Worm (Caenorhabditis elegans): ENCODE measurements around the gene sid-2.

The sid-2 gene

ce11 chrIII:13678761-13679495 lies at the start of gene sid-2:
TSS of gene sid-2 (plus strand) at chrIII:13679445.
- TF ChIP-seq ceh-39 (tag; optimal IDR thresholded peaks at IDR 0.05) (no peak), unc-120 (tag; optimal IDR thresholded peaks at IDR 0.05; ENCODE audit: poor library complexity, severe bottlenecking) (no peak), sem-2 (GFP tag; optimal IDR thresholded peaks at IDR 0.05) (no peak), mls-2 (tag; optimal IDR thresholded peaks at IDR 0.05) (no peak), nhr-12 (tag; optimal IDR thresholded peaks at IDR 0.05) (no peak), nhr-237 (tag; optimal IDR thresholded peaks at IDR 0.05) (no peak), elt-3 (tag; optimal IDR thresholded peaks at IDR 0.05) (no peak)

DNA sequence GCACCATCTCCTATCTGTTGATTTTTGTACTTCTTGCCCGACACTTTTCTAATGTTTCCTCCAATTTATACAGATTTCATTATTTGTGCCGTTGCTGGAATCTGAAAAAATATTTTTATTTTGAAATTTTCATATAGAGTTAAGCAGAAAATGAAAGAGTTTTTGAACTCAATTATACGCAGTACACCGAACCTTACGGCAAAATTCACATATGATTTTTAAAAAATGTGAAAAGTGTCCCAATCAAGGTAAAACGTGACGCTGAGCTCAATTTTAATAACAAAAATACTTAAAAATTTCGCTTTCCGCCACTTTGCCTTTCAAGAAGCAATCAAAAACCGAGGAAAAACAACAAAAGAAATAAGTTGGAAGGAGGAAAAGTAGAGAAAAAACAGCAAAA lies 48.5 kb upstream of the sid-2 start, which contains the start of gene arrd-17:
TSS of gene arrd-17 (minus strand) at position 101 of the 400 bp plus-strand sequence.
- TF ChIP-seq blmp-1 (tag; optimal IDR thresholded peaks at IDR 0.05) (no peak), elt-1 (tag; optimal IDR thresholded peaks at IDR 0.05; ENCODE audit: borderline replicate concordance, insufficient read depth) (no peak), zip-8 (tag; optimal IDR thresholded peaks at IDR 0.05) (no peak), ceh-83 (GFP tag; optimal IDR thresholded peaks at IDR 0.05) (no peak), lsy-2 (tag; optimal IDR thresholded peaks at IDR 0.05) (no peak), ces-1 (GFP tag; optimal IDR thresholded peaks at IDR 0.05) (no peak), mab-5 (tag; optimal IDR thresholded peaks at IDR 0.05) (no peak), mls-2 (tag; optimal IDR thresholded peaks at IDR 0.05) (no peak), cnd-1 (tag; optimal IDR thresholded peaks at IDR 0.05) (no peak), nhr-76 (tag; optimal IDR thresholded peaks at IDR 0.05) (no peak), elt-3 (tag; optimal IDR thresholded peaks at IDR 0.05) (no peak), ceh-43 (GFP tag; optimal IDR thresholded peaks at IDR 0.05) (no peak), nhr-237 (tag; optimal IDR thresholded peaks at IDR 0.05) (no peak), drap-1 (GFP tag; optimal IDR thresholded peaks at IDR 0.05) (no peak), unc-39 (tag; optimal IDR thresholded peaks at IDR 0.05) (no peak), nhr-12 (tag; optimal IDR thresholded peaks at IDR 0.05) (no peak), unc-120 (tag; optimal IDR thresholded peaks at IDR 0.05; ENCODE audit: poor library complexity, severe bottlenecking) (no peak), sptf-1 (tag; optimal IDR thresholded peaks at IDR 0.05) (no peak)

DNA sequence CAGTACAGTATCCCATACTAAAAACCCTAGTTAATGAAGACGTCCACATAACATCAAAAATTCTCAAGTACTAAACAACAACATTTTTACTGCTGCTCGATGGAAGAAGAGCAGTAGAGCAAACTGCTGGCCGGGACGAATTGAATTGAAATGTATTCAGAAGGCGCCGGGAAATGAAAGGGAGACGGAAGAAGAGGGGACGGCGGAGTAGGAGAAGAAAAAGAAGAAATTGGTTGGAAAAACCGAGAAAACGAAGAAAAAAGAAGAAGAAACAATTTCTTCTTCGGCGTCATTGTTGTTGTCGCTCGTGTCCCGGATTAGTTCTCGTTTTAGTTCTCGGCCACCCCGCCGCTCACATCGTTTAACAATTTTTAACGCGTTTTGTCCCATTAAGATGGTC lies 45.4 kb upstream of the sid-2 start:
- no peak for TF ChIP-seq ceh-43 (GFP tag; optimal IDR thresholded peaks at IDR 0.05)
- peak; percentile 38 for TF ChIP-seq ces-1 (GFP tag; optimal IDR thresholded peaks at IDR 0.05)

DNA sequence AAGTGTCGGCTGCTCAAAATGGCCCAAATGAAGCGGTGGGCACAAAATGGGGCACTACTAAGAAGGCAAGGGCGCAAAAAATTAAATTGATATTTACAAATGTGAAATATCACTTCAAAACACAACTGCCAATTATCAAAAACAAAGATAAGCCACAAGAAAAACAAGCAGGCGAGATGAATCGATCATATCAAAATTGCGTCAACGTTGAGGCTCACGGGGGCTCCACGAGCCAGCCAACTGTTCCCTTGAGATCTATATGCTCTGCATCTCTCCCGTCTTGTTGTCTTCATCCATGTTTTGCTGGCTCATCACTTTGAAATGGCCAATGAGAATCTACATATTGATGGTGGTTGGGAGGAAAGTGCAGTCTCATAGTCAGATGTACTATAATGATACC lies 44.0 kb upstream of the sid-2 start:
- no peak for TF ChIP-seq nhr-237 (tag; optimal IDR thresholded peaks at IDR 0.05)
- no peak for TF ChIP-seq ham-2 (GFP tag; optimal IDR thresholded peaks at IDR 0.05)
- peak; percentile 23 for TF ChIP-seq unc-62 (GFP tag; optimal IDR thresholded peaks at IDR 0.05)
- no peak for TF ChIP-seq sem-2 (GFP tag; optimal IDR thresholded peaks at IDR 0.05)
- no peak for TF ChIP-seq nhr-2 (tag; optimal IDR thresholded peaks at IDR 0.05)
- no peak for TF ChIP-seq ces-1 (GFP tag; optimal IDR thresholded peaks at IDR 0.05)
- no peak for TF ChIP-seq tbx-8 (GFP tag; optimal IDR thresholded peaks at IDR 0.05)
- no peak for TF ChIP-seq ceh-43 (GFP tag; optimal IDR thresholded peaks at IDR 0.05)
- no peak for TF ChIP-seq lin-13 (tag; optimal IDR thresholded peaks at IDR 0.05)
- no peak for TF ChIP-seq unc-120 (tag; optimal IDR thresholded peaks at IDR 0.05; ENCODE audit: poor library complexity, severe bottlenecking)
- TF ChIP-seq nhr-28 (tag; optimal IDR thresholded peaks at IDR 0.05), result no peak
- TF ChIP-seq snpc-4 (tag; optimal IDR thresholded peaks at IDR 0.05), result no peak
- TF ChIP-seq hlh-1 (tag; optimal IDR thresholded peaks at IDR 0.05), result peak; percentile 71

- TF ChIP-seq nhr-237 (tag; optimal IDR thresholded peaks at IDR 0.05) (no peak), snpc-4 (tag; optimal IDR thresholded peaks at IDR 0.05) (no peak), unc-120 (tag; optimal IDR thresholded peaks at IDR 0.05; ENCODE audit: poor library complexity, severe bottlenecking) (peak; percentile 53), ces-1 (GFP tag; optimal IDR thresholded peaks at IDR 0.05) (peak; percentile 74), drap-1 (GFP tag; optimal IDR thresholded peaks at IDR 0.05) (no peak), hlh-1 (tag; optimal IDR thresholded peaks at IDR 0.05) (peak; percentile 34), unc-62 (GFP tag; optimal IDR thresholded peaks at IDR 0.05) (peak; percentile 85)
Observed at ce11 chrIII:13635730-13636360, 43.4 kb upstream of the sid-2 start.

Measured in whole organism, mixed stage, embryonic.